Fruit fly (Drosophila melanogaster): ENCODE results near the gene CG43125.

Gene CG43125

dm6 chr3R:28263522-28263921 lies at the start of gene CG43125:
CG43125 (minus strand) TSS chr3R:28263622.
- no peak for TF ChIP-seq CG10348 (GFP tag; IDR thresholded peaks at IDR 0.05)
- TF ChIP-seq Pif1B (GFP tag; optimal IDR thresholded peaks at IDR 0.05), result no peak
- TF ChIP-seq gl (tag; optimal IDR thresholded peaks at IDR 0.05), result no peak
- TF ChIP-seq fd96Ca (GFP tag; IDR thresholded peaks at IDR 0.05), result no peak

DNA sequence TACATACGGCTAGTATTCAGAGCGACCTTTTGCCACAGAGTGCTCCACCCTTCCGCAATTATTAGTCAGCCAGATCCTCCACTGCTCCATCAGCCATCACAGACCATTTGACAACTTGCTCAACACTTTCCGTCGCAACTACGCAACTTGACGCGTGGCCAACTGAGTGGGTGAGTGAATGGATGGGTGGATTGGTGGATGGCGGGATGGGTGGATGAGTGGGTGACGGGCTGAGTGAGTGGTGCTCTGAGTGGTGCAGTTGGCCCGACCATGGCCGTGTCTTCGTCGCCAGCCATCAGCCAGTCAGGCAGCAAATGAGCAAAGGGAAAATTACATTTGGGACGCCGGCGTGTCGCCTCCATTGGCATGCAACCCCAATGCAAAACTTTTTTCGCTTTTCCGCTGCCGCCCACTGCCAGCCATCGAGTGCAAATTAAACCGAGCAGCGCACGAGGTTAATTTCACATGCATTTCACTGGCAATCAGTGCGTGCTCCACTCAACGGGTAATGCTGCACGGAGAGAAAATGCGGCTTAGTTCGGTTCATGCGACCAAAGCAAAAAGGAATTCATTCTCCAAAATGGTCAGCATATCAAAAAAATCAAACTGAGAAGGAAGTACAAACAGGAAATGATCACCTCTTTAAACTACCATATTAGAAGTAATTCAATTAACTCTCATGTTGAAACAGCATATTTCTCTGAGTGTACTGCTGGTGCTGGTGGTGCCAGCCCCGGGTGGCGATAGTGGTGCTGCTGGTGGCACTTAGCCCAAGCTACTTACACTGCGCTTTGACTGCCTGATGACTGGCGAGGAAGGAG lies 44.7 kb upstream of the CG43125 start:
- peak; percentile 35 for TF ChIP-seq CG8301 (tag; optimal IDR thresholded peaks at IDR 0.05)
- TF ChIP-seq fd96Ca (GFP tag; IDR thresholded peaks at IDR 0.05), result 0 out of 3 replicates have a peak, but pooled peaks have one; percentile 44
- TF ChIP-seq CG8159 (tag; optimal IDR thresholded peaks at IDR 0.05), result peak; percentile 7
- peak; percentile 17 for TF ChIP-seq Pif1A (GFP tag; optimal IDR thresholded peaks at IDR 0.05)
- TF ChIP-seq Ets98B (GFP tag; IDR thresholded peaks at IDR 0.05), result 0 out of 2 replicates have a peak, but pooled peaks have one; percentile 28
- peak; percentile 0 for TF ChIP-seq CG17806 (tag; optimal IDR thresholded peaks at IDR 0.05)
- no peak for TF ChIP-seq CG15710 (tag; optimal IDR thresholded peaks at IDR 0.05)
- TF ChIP-seq CG32121 (GFP tag; IDR thresholded peaks at IDR 0.05), result 0 out of 2 replicates have a peak, but pooled peaks have one; percentile 31
- no peak for TF ChIP-seq CG10348 (GFP tag; IDR thresholded peaks at IDR 0.05)
- no peak for TF ChIP-seq D1 (tag; optimal IDR thresholded peaks at IDR 0.05)
- TF ChIP-seq CG14655 (GFP tag; optimal IDR thresholded peaks at IDR 0.05), result peak; percentile 45

DNA sequence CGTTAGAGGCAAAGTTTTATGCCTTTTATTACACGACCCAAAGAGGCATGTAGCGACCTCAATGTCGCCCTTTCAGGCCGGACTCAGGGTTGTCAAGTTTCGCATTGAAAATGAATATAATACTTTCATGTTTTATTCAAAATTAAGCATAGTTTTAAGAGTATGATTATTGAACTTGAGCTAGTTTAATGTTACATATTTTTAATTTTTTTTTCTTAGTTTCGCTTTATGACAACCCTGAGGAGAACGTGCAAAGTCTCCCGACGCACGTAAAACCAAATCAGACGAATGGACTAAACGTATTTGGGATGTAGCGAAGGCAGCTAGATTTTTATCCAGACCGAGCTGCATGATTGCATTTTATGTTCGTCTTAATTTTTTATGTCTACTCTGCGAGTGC lies 42.5 kb upstream of the CG43125 start:
- TF ChIP-seq CG14655 (GFP tag; optimal IDR thresholded peaks at IDR 0.05) (no peak), fd96Ca (GFP tag; IDR thresholded peaks at IDR 0.05) (no peak), CG8159 (tag; optimal IDR thresholded peaks at IDR 0.05) (no peak), CG15710 (tag; optimal IDR thresholded peaks at IDR 0.05) (no peak), CG4496 (GFP tag; IDR thresholded peaks at IDR 0.05) (0 out of 3 replicates have a peak, but pooled peaks have one; percentile 20), Ets98B (GFP tag; IDR thresholded peaks at IDR 0.05) (no peak), Pif1A (GFP tag; optimal IDR thresholded peaks at IDR 0.05) (no peak), CG34367 (tag; optimal IDR thresholded peaks at IDR 0.05) (no peak)

- TF ChIP-seq CG34367 (tag; optimal IDR thresholded peaks at IDR 0.05) (no peak), fd96Ca (GFP tag; IDR thresholded peaks at IDR 0.05) (no peak), CG4496 (GFP tag; IDR thresholded peaks at IDR 0.05) (no peak), CG15710 (tag; optimal IDR thresholded peaks at IDR 0.05) (no peak), CG9948 (tag; optimal IDR thresholded peaks at IDR 0.05) (no peak), gl (tag; optimal IDR thresholded peaks at IDR 0.05) (no peak), EcR (GFP tag; optimal IDR thresholded peaks at IDR 0.05) (no peak), CG17806 (tag; optimal IDR thresholded peaks at IDR 0.05) (no peak), CG32121 (GFP tag; IDR thresholded peaks at IDR 0.05) (no peak), Snoo (tag; optimal IDR thresholded peaks at IDR 0.05) (no peak), CG8301 (tag; optimal IDR thresholded peaks at IDR 0.05) (no peak), CG10348 (GFP tag; IDR thresholded peaks at IDR 0.05) (no peak)
Measured at dm6 chr3R:28304505-28304904, 41.1 kb upstream of the CG43125 start, which contains the start of gene CG12516. CG12516 (minus strand) TSS chr3R:28304605.

DNA sequence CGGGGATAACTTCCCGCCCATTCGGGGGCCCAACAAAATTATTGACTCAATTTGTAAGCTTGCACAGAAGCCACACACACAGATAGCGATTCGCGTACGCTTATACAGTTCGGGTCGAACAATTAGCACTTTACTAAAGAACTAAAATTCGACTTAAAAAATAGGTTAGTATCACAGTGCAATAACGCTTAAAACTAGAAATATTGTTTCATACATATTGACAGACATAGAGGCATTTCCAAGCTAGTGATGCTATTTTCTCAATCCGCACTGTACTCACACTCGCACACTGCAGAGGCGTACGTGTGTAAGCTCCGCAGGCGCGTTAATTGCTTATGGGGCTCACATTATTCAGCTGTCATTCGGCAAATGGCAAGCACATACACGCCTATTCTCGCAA lies 34.1 kb upstream of the CG43125 start:
- TF ChIP-seq CG8159 (tag; optimal IDR thresholded peaks at IDR 0.05) (peak; percentile 4), CG17806 (tag; optimal IDR thresholded peaks at IDR 0.05) (no peak)

- TF ChIP-seq EcR (GFP tag; optimal IDR thresholded peaks at IDR 0.05) (no peak), CG14655 (GFP tag; optimal IDR thresholded peaks at IDR 0.05) (no peak), gl (tag; optimal IDR thresholded peaks at IDR 0.05) (no peak), CG12605 (GFP tag; IDR thresholded peaks at IDR 0.05) (no peak), CG15710 (tag; optimal IDR thresholded peaks at IDR 0.05) (no peak), CG32121 (GFP tag; IDR thresholded peaks at IDR 0.05) (no peak), D1 (tag; optimal IDR thresholded peaks at IDR 0.05) (no peak), CG13204 (GFP tag; optimal IDR thresholded peaks at IDR 0.05) (no peak), CG34367 (tag; optimal IDR thresholded peaks at IDR 0.05) (no peak), rn (GFP tag; IDR thresholded peaks at IDR 0.05) (no peak), CG17806 (tag; optimal IDR thresholded peaks at IDR 0.05) (no peak), Pif1A (GFP tag; optimal IDR thresholded peaks at IDR 0.05) (no peak), fd96Ca (GFP tag; IDR thresholded peaks at IDR 0.05) (no peak), CG8159 (tag; optimal IDR thresholded peaks at IDR 0.05) (no peak), Pif1B (GFP tag; optimal IDR thresholded peaks at IDR 0.05) (no peak), Snoo (tag; optimal IDR thresholded peaks at IDR 0.05) (no peak), CG9948 (tag; optimal IDR thresholded peaks at IDR 0.05) (no peak), CG8301 (tag; optimal IDR thresholded peaks at IDR 0.05) (no peak), CG10348 (GFP tag; IDR thresholded peaks at IDR 0.05) (no peak), Ets98B (GFP tag; IDR thresholded peaks at IDR 0.05) (no peak)
Measured at dm6 chr3R:28293748-28294147, 30.3 kb upstream of the CG43125 start, which contains the start of gene UQCR-14L. UQCR-14L (plus strand) TSS chr3R:28294048.

DNA sequence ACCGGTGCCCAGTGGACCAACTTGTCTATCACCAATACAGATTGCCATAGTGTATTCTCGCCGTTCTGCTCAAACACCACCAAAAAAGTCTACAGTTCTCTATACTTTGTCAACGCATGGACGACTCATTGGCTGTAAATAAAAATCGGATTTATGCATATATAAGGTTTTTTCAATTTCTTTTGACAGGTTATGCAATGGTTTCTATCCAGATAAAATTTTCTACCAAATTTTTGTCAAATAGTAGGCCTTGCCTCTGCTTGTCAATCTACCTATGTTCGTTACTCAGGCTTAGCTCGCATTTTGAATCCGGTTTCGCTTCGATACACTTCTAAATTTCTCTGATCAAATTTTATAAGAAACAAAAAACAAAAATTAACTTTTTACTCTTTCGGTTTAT lies 29.1 kb upstream of the CG43125 start, which contains the start of gene Mst98Cb:
Mst98Cb (plus strand) TSS at position 301 of the 400 bp plus-strand sequence.
- TF ChIP-seq Ets98B (GFP tag; IDR thresholded peaks at IDR 0.05) (no peak), rn (GFP tag; IDR thresholded peaks at IDR 0.05) (no peak), gl (tag; optimal IDR thresholded peaks at IDR 0.05) (no peak), CG8301 (tag; optimal IDR thresholded peaks at IDR 0.05) (no peak), CG17806 (tag; optimal IDR thresholded peaks at IDR 0.05) (no peak), CG9948 (tag; optimal IDR thresholded peaks at IDR 0.05) (no peak), Pif1A (GFP tag; optimal IDR thresholded peaks at IDR 0.05) (no peak), CG34367 (tag; optimal IDR thresholded peaks at IDR 0.05) (no peak), CG13204 (GFP tag; optimal IDR thresholded peaks at IDR 0.05) (no peak), fd96Ca (GFP tag; IDR thresholded peaks at IDR 0.05) (no peak), CG12605 (GFP tag; IDR thresholded peaks at IDR 0.05) (no peak), D1 (tag; optimal IDR thresholded peaks at IDR 0.05) (no peak), Pif1B (GFP tag; optimal IDR thresholded peaks at IDR 0.05) (no peak), EcR (GFP tag; optimal IDR thresholded peaks at IDR 0.05) (no peak)
